Worm (Caenorhabditis elegans): ENCODE results near the gene F52E10.2.

ce11 chrX:16283103-16283502, at the start of gene F52E10.2:
- TF ChIP-seq egl-27 (tag; optimal IDR thresholded peaks at IDR 0.05) (no peak), nhr-25 (tag; optimal IDR thresholded peaks at IDR 0.05) (no peak), tbx-2 (tag; optimal IDR thresholded peaks at IDR 0.05) (no peak), nhr-11 (tag; optimal IDR thresholded peaks at IDR 0.05) (no peak), elt-1 (tag; optimal IDR thresholded peaks at IDR 0.05) (no peak), ama-1 (optimal IDR thresholded peaks at IDR 0.05) (no peak), snpc-4 (tag; optimal IDR thresholded peaks at IDR 0.05) (no peak), unc-62 (GFP tag; optimal IDR thresholded peaks at IDR 0.05) (no peak), pha-4 (tag; optimal IDR thresholded peaks at IDR 0.05) (no peak), nhr-43 (tag; optimal IDR thresholded peaks at IDR 0.05; ENCODE audit: poor library complexity, severe bottlenecking) (no peak), ZK546.5 (tag; optimal IDR thresholded peaks at IDR 0.05) (no peak)
